Worm (Caenorhabditis elegans): ENCODE data around the gene twk-14.

ce11 chrV:12427826-12428225 lies 32.3 kb upstream of the twk-14 start:
- TF ChIP-seq dao-5 (tag; optimal IDR thresholded peaks at IDR 0.05) (no peak), him-1 (tag; optimal IDR thresholded peaks at IDR 0.05) (no peak), W03F9.2 (tag; optimal IDR thresholded peaks at IDR 0.05) (no peak)
